Worm (Caenorhabditis elegans): ENCODE measurements around the gene T16G1.7.

ce11 chrV:12950812-12951528 is 16.1 kb upstream of the T16G1.7 start, which contains the start of the genes T16G1.9 and T16G1.18:
- TF ChIP-seq flt-1 (GFP tag; IDR thresholded peaks at IDR 0.05) (no peak), ztf-29 (GFP tag; IDR thresholded peaks at IDR 0.05) (no peak)
